Worm (Caenorhabditis elegans): ENCODE results near the gene R08F11.1.

DNA sequence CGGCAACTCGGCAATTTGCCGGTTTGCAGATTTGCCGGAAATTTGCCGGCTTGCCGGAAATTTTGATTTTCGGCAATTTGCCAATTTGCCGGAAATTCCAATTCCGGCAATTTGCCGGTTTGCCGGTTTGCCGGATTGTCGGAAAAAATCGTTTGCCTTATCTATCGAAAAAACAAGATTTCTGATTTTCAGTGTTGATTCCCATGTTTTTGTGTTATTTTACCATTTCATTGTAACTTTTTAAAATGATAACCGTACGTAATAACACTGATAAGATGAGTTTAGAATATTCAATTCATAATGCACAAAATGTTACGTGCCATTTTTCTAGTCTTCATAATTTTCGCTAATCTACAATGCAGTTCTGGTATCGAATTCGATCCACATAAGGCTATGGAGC, 23.2 kb downstream of the R08F11.1 start, which contains the start of gene oac-55:
- TF ChIP-seq unc-62 (GFP tag; optimal IDR thresholded peaks at IDR 0.05): no peak
- TF ChIP-seq nhr-237 (tag; optimal IDR thresholded peaks at IDR 0.05): no peak
- TF ChIP-seq R02D3.7 (tag; optimal IDR thresholded peaks at IDR 0.05): no peak
- TF ChIP-seq mml-1 (tag; optimal IDR thresholded peaks at IDR 0.05): no peak
- TF ChIP-seq zag-1 (tag; optimal IDR thresholded peaks at IDR 0.05): no peak
- TF ChIP-seq nhr-28 (tag; optimal IDR thresholded peaks at IDR 0.05): no peak
- no peak for TF ChIP-seq ztf-4 (tag; optimal IDR thresholded peaks at IDR 0.05)

Data from whole organism, L3 larva.